Worm (Caenorhabditis elegans) whole organism, L1 larva: ENCODE data around the gene Y39A1A.22.

Experiments
- Y116A8C.19 ChIP-seq: sonication (generic microtip); optimal IDR thresholded peaks from 2 replicates; lab custom pipeline; 2016; ENCODE audit warnings: missing compliant biosample characterization, missing genetic modification characterization, borderline replicate concordance
- elt-2 ChIP-seq: sonication (generic microtip); optimal IDR thresholded peaks from 2 replicates; lab custom pipeline; 2016; ENCODE audit warnings: missing genetic modification characterization, mild to moderate bottlenecking, inconsistent platforms, missing compliant biosample characterization, missing genetic modification reagents
- fos-1 ChIP-seq: fragments of 150-350 bp; optimal IDR thresholded peaks from 2 replicates; lab custom pipeline; 2014; ENCODE audit warnings: missing biosample characterization, missing genetic modification characterization
- mep-1 ChIP-seq: fragments of 150-350 bp; optimal IDR thresholded peaks from 2 replicates; lab custom pipeline; 2014; ENCODE audit warnings: missing biosample characterization, missing genetic modification characterization
- nhr-11 ChIP-seq: fragments of 150-350 bp; optimal IDR thresholded peaks from 2 replicates; lab custom pipeline; 2014; ENCODE audit warnings: missing biosample characterization, missing genetic modification characterization
- pqm-1 ChIP-seq: sonication (generic microtip); optimal IDR thresholded peaks from 3 replicates; lab custom pipeline; 2017; ENCODE audit warnings: missing biosample characterization, missing genetic modification characterization
- rnt-1 ChIP-seq: sonication (generic microtip); optimal IDR thresholded peaks from 2 replicates; lab custom pipeline; 2016; ENCODE audit warnings: mild to moderate bottlenecking, missing genetic modification characterization, moderate library complexity, missing compliant biosample characterization
- snpc-4 ChIP-seq: fragments of 150-350 bp; optimal IDR thresholded peaks from 2 replicates; lab custom pipeline; 2014; ENCODE audit warnings: missing biosample characterization, missing genetic modification characterization
- tbx-2 ChIP-seq: sonication (generic microtip); optimal IDR thresholded peaks from 2 replicates; lab custom pipeline; 2016; ENCODE audit warnings: missing genetic modification characterization, missing compliant biosample characterization
- unc-86 ChIP-seq: sonication (generic microtip); optimal IDR thresholded peaks from 2 replicates; lab custom pipeline; 2016; ENCODE audit warnings: missing genetic modification characterization, missing compliant biosample characterization
- unc-98 ChIP-seq: fragments of 200-800 bp; sonication (Bioruptor generic); IDR thresholded peaks from 2 replicates; pipeline ENCODE4 v1.3.6; 2022; ENCODE audit warnings: missing genetic modification characterization, missing compliant biosample characterization
- ztf-11 ChIP-seq, 2 experiments: sonication (generic microtip); optimal IDR thresholded peaks; 2 replicates each; lab custom pipeline; 2016 to 2017; ENCODE audit warnings: missing genetic modification characterization in 2 of 2, missing biosample characterization in 1 of 2, missing compliant biosample characterization in 1 of 2

DNA sequence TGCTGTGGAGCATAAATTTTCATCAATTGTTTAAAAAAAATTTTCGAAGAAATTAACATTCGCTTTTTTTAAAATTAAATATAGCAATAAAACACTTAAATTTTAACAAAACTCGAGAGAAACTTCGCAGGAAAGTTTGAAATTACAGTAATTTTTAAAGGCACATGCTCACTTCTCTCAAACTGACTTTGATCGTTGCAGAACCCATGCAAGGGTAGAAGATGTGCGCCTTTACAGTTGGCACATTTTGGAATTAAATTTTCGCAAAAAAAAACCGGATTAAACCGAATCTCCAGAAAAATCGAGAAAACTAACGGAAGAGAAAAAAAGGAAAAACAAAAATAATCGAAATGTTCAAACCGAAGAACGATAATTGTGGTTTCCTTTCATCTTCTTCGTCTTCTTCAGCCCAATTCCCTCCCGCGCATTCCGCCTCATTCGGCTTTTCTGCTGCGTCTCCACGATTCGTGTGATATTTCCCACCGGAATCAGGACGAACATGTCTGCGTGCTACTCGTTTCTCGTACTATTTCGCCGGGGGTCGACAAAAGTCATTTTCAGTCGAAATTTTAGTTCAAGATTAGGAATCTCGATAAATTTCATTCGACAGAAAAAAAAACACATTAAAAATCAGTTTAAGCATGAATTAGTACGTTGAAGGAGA, 29.6 kb upstream of the Y39A1A.22 start:
- no peak for TF ChIP-seq Y116A8C.19 (tag; lab: Kevin White, UChicago)
- no peak for TF ChIP-seq ztf-11 (tag; optimal IDR thresholded peaks at IDR 0.05; lab: Kevin White, UChicago)
- TF ChIP-seq mep-1 (tag; lab: Kevin White, UChicago), result no peak
- no peak for TF ChIP-seq elt-2 (tag; lab: Kevin White, UChicago)
- no peak for TF ChIP-seq fos-1 (tag; lab: Kevin White, UChicago)
- TF ChIP-seq rnt-1 (tag; lab: Kevin White, UChicago), result no peak
- TF ChIP-seq nhr-11, result no peak
- TF ChIP-seq unc-86, result no peak
- no peak for TF ChIP-seq pqm-1 (tag; lab: Kevin White, UChicago)
- no peak for TF ChIP-seq snpc-4 (tag; lab: Kevin White, UChicago)
- no peak for TF ChIP-seq tbx-2 (tag; lab: Kevin White, UChicago)
- TF ChIP-seq unc-98, result no peak
